Worm (Caenorhabditis elegans): ENCODE results near the gene srx-20.

Gene srx-20

DNA sequence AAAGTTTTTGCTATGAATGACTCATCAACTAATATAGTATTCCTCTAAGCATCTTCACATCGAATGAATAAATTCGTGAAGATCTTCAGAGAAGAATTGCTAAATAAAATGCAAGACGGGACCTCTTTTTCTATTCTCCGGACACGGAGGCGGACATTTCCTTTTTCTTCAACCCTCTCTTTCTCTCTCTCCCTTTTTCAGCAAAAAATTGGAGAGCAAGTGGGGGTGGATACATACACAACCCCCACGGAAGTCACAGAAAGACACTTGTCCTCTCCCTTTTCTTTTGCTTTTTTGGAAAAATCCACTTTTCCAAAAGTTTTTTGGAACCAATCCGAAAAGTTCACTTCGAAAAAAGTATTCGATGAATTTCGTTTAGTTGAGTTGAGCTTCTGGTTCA, 33.2 kb upstream of the srx-20 start:
- TF ChIP-seq sea-1 (GFP tag; conservative IDR thresholded peaks at IDR 0.05) (no peak), scrt-1 (GFP tag; IDR thresholded peaks at IDR 0.05) (no peak), hnd-1 (tag; optimal IDR thresholded peaks at IDR 0.05) (no peak), ets-7 (tag; optimal IDR thresholded peaks at IDR 0.05) (no peak), hmg-4 (GFP tag; optimal IDR thresholded peaks at IDR 0.05) (no peak), flt-1 (GFP tag; IDR thresholded peaks at IDR 0.05) (no peak), ama-1 (optimal IDR thresholded peaks at IDR 0.05) (no peak)

- TF ChIP-seq scrt-1 (GFP tag; IDR thresholded peaks at IDR 0.05) (no peak), tbx-37 (GFP tag; conservative IDR thresholded peaks at IDR 0.05) (no peak), hmg-4 (GFP tag; optimal IDR thresholded peaks at IDR 0.05) (no peak), ama-1 (optimal IDR thresholded peaks at IDR 0.05) (no peak), tra-4 (tag; optimal IDR thresholded peaks at IDR 0.05) (no peak), ets-7 (tag; optimal IDR thresholded peaks at IDR 0.05) (no peak), ceh-36 (tag; optimal IDR thresholded peaks at IDR 0.05) (no peak), hmbx-1 (tag; optimal IDR thresholded peaks at IDR 0.05) (no peak), B0310.2 (tag; optimal IDR thresholded peaks at IDR 0.05) (no peak), hnd-1 (tag; optimal IDR thresholded peaks at IDR 0.05) (no peak), pes-1 (GFP tag; IDR thresholded peaks at IDR 0.05) (no peak), F13C5.2 (tag; optimal IDR thresholded peaks at IDR 0.05) (no peak), aly-1 (tag; optimal IDR thresholded peaks at IDR 0.05) (no peak), sea-1 (GFP tag; conservative IDR thresholded peaks at IDR 0.05) (no peak), ceh-13 (GFP tag; optimal IDR thresholded peaks at IDR 0.05) (no peak), tbx-11 (GFP tag; IDR thresholded peaks at IDR 0.05) (no peak), flt-1 (GFP tag; IDR thresholded peaks at IDR 0.05) (no peak)
Measured at ce11 chrIV:6836769-6837168, 31.1 kb upstream of the srx-20 start.

DNA sequence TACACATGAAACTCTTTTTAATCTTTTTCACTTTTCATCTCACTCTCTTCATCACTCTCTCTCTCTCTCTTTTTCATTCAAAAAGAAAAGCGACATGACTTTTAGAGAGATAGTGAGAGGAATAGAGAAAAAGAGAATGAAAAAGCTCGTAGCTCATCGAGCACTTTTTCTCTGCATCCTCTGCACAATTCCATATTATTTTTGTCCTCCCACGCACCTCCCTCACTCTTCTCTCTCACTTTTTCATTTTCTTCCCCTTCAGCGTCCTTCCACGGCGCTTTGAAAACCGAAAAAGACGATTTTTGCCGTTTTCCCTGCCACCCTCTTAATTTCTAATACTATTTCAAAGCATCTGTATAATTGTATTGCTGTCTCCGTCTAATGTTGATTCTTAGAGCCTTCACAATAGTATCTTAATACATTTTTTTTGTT, 28.8 kb upstream of the srx-20 start:
- TF ChIP-seq scrt-1 (GFP tag; IDR thresholded peaks at IDR 0.05) (no peak), aly-1 (tag; optimal IDR thresholded peaks at IDR 0.05) (no peak), flt-1 (GFP tag; IDR thresholded peaks at IDR 0.05) (no peak), hnd-1 (tag; optimal IDR thresholded peaks at IDR 0.05) (no peak), hmbx-1 (tag; optimal IDR thresholded peaks at IDR 0.05) (no peak), ceh-13 (GFP tag; optimal IDR thresholded peaks at IDR 0.05) (no peak)

DNA sequence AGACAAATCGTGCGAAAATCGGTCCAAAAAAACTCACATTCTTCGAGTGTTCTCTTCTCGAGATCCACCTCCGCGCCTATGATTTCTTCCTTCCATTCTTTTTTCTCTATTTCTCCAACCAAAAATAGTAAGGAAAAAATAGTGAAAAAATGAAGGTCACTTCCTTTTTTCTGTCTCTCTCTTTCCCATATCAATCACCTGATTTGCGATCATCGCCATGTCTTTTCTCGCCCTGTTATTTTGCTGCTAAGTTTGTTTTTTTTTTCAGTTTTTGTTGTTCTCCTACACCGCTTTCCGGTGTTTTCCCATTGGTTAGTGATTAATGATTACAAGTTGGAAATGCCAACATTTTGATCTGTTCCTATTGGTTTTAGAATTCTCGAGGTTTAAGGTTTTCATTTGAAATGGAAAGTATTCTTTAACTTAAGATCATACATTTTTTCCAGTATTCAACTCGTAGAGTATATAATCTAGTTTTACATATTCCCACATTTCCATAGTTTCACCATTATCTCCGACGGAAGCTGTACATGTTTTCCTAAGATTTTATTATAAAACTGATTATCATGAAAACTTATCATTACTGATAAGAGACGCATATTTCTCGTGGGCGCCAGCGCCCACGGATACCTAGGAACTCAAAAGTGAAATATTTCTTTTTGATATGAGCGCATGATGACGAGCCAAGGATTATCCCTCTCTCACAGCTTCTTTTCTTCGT, 26.2 kb upstream of the srx-20 start:
- TF ChIP-seq scrt-1 (GFP tag; IDR thresholded peaks at IDR 0.05) (no peak), pes-1 (GFP tag; IDR thresholded peaks at IDR 0.05) (no peak), ets-7 (tag; optimal IDR thresholded peaks at IDR 0.05) (no peak), hmbx-1 (tag; optimal IDR thresholded peaks at IDR 0.05) (no peak)

DNA sequence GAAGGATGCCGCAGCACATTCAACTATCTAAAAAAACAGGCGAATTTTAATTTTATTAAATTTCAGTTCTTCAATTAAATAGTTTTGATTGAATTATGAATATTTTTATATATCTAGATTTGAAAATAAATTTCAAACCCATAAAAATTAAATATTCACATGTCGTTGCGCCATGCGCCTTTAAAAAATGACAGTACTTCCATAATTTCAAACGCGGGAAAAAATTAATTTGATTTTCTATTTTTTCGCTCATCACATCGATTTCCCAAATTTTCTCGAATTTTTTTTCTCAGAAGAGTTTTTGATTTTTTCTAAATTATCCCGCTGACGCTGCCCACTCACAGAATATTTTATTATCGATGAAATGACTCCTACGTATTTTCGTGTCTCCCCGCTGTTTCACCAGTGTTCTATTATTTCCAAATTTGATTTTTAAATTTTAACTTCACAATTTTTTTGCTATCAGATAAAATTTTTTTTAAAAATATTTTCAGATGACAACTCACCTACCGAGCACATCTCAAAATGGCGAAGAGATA, 25.4 kb upstream of the srx-20 start, which contains the start of gene lip-1:
lip-1 (plus strand) TSS at position 489 of the 539 bp plus-strand sequence.
- TF ChIP-seq scrt-1 (GFP tag; IDR thresholded peaks at IDR 0.05) (no peak), ets-7 (tag; optimal IDR thresholded peaks at IDR 0.05) (no peak), tra-4 (tag; optimal IDR thresholded peaks at IDR 0.05) (no peak), tbx-11 (GFP tag; IDR thresholded peaks at IDR 0.05) (no peak), ceh-13 (GFP tag; optimal IDR thresholded peaks at IDR 0.05) (no peak), tbx-37 (GFP tag; conservative IDR thresholded peaks at IDR 0.05) (no peak), ceh-36 (tag; optimal IDR thresholded peaks at IDR 0.05) (no peak)

DNA sequence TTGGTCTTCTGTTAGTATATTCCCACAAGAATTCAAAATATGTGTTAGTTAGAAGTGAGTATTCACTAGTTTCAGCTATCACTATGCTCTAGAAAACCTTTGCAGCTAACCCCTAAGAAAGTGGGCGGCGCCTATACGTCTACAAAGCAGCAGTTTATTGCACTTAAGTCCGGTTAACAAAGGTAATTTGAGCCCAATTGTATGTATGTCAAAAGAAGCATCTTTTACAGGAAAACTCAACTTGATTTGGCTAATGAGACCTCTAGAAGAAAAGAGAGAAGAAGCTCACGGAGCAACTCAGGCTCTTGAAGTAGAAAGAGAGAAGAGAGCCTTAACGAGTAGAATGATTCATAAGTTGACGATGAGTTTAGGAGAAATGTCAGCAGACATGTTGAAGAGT, 15.2 kb upstream of the srx-20 start:
- TF ChIP-seq tbx-37 (GFP tag; conservative IDR thresholded peaks at IDR 0.05) (no peak), pes-1 (GFP tag; IDR thresholded peaks at IDR 0.05) (no peak), ceh-36 (tag; optimal IDR thresholded peaks at IDR 0.05) (no peak), ama-1 (optimal IDR thresholded peaks at IDR 0.05) (no peak), hmbx-1 (tag; optimal IDR thresholded peaks at IDR 0.05) (no peak), ets-7 (tag; optimal IDR thresholded peaks at IDR 0.05) (no peak), sea-1 (GFP tag; conservative IDR thresholded peaks at IDR 0.05) (no peak), hnd-1 (tag; optimal IDR thresholded peaks at IDR 0.05) (no peak), tbx-11 (GFP tag; IDR thresholded peaks at IDR 0.05) (no peak), flt-1 (GFP tag; IDR thresholded peaks at IDR 0.05) (no peak), tra-4 (tag; optimal IDR thresholded peaks at IDR 0.05) (no peak), B0310.2 (tag; optimal IDR thresholded peaks at IDR 0.05) (no peak), aly-1 (tag; optimal IDR thresholded peaks at IDR 0.05) (no peak), F13C5.2 (tag; optimal IDR thresholded peaks at IDR 0.05) (no peak), scrt-1 (GFP tag; IDR thresholded peaks at IDR 0.05) (no peak)

DNA sequence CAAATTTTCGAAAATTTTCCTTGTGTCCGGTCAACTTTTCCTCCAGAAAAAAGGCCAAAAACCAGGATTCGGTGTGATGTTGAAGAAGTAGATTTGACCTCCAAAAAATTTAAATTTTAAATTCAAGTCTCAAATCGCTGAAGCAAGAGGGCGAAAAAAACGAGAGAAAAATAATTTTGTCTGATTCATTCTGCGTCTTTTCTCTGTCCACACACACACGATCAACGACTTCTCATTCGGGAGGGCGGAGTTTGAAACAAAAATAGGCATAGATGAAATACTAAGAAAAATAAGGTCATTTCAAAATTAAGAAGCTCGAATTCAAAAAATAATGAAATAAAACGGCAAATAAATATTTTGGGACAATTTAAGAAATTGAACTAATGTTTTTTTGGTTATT, 8.6 kb upstream of the srx-20 start, which contains the start of gene R13H7.2:
R13H7.2 (minus strand) TSS at position 101 of the 400 bp plus-strand sequence.
- TF ChIP-seq tra-4 (tag; optimal IDR thresholded peaks at IDR 0.05), result no peak
- no peak for TF ChIP-seq F13C5.2 (tag; optimal IDR thresholded peaks at IDR 0.05)
- no peak for TF ChIP-seq B0310.2 (tag; optimal IDR thresholded peaks at IDR 0.05)
- no peak for TF ChIP-seq tbx-11 (GFP tag; IDR thresholded peaks at IDR 0.05)
- no peak for TF ChIP-seq flt-1 (GFP tag; IDR thresholded peaks at IDR 0.05)
- TF ChIP-seq sea-1 (GFP tag; conservative IDR thresholded peaks at IDR 0.05), result no peak
- TF ChIP-seq hmg-4 (GFP tag; optimal IDR thresholded peaks at IDR 0.05), result no peak
- no peak for TF ChIP-seq aly-1 (tag; optimal IDR thresholded peaks at IDR 0.05)
- TF ChIP-seq hmbx-1 (tag; optimal IDR thresholded peaks at IDR 0.05), result no peak
- no peak for TF ChIP-seq ama-1 (optimal IDR thresholded peaks at IDR 0.05)

DNA sequence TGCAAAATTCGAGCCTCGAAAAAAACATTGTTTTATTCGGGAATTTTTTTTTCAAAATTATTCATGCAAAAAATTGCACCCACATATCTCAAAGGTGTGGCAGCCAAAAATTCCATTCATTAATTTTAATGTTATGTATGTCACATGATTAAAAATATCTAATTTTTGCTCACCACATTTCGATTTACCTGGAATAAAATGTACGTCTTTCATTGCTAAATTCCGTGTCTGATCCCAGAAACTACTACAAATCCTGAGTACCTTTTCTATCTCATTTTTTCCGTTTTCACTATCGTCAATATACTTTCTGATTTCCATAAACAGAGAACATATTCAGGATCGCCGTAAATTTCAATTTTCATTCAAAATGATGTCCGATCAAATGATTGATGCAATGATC, 5.1 kb downstream of the srx-20 start, which contains the start of gene srx-19:
srx-19 (plus strand) TSS at position 301 of the 400 bp plus-strand sequence.
- TF ChIP-seq flt-1 (GFP tag; IDR thresholded peaks at IDR 0.05) (no peak), aly-1 (tag; optimal IDR thresholded peaks at IDR 0.05) (no peak), hnd-1 (tag; optimal IDR thresholded peaks at IDR 0.05) (no peak), sea-1 (GFP tag; conservative IDR thresholded peaks at IDR 0.05) (no peak), ama-1 (optimal IDR thresholded peaks at IDR 0.05) (no peak), hmg-4 (GFP tag; optimal IDR thresholded peaks at IDR 0.05) (no peak), F13C5.2 (tag; optimal IDR thresholded peaks at IDR 0.05) (no peak), ceh-36 (tag; optimal IDR thresholded peaks at IDR 0.05) (no peak), B0310.2 (tag; optimal IDR thresholded peaks at IDR 0.05) (no peak), ets-7 (tag; optimal IDR thresholded peaks at IDR 0.05) (no peak), scrt-1 (GFP tag; IDR thresholded peaks at IDR 0.05) (no peak), ceh-13 (GFP tag; optimal IDR thresholded peaks at IDR 0.05) (no peak), tra-4 (tag; optimal IDR thresholded peaks at IDR 0.05) (no peak)
